Fruit fly (Drosophila melanogaster) whole organism, embryonic: Measurements from ENCODE around the gene Rrp1.
A peak's percentile ranks its signal among the peaks of the same experiment; 100 is the strongest.

Source experiments
- Antp ChIP-seq: fragments of 200-800 bp; sonication (Bioruptor generic); optimal IDR thresholded peaks from 3 replicates; lab custom pipeline; 2016; ENCODE audit warnings: missing biosample characterization, missing genetic modification characterization
- CG10209 ChIP-seq: fragments of 200-800 bp; sonication (Bioruptor generic); optimal IDR thresholded peaks from 3 replicates; lab custom pipeline; 2017; ENCODE audit warnings: missing biosample characterization, mild to moderate bottlenecking, missing genetic modification characterization, missing genetic modification reagents
- CG10274 ChIP-seq: fragments of 200-800 bp; sonication (Bioruptor generic); optimal IDR thresholded peaks from 3 replicates; lab custom pipeline; 2017; ENCODE audit warnings: missing biosample characterization, mild to moderate bottlenecking, missing genetic modification characterization
- CG10431 ChIP-seq: fragments of 200-800 bp; sonication (Bioruptor generic); optimal IDR thresholded peaks from 3 replicates; lab custom pipeline; 2018; ENCODE audit warnings: missing biosample characterization, mild to moderate bottlenecking, missing genetic modification characterization
- CG10959 ChIP-seq: fragments of 200-800 bp; sonication (Bioruptor generic); IDR thresholded peaks from 2 replicates; pipeline ENCODE4 v1.3.6; 2022; ENCODE audit warnings: missing biosample characterization, missing genetic modification characterization
- CG11504 ChIP-seq: fragments of 200-800 bp; sonication (Bioruptor generic); optimal IDR thresholded peaks from 3 replicates; lab custom pipeline; 2019; ENCODE audit warnings: missing biosample characterization, mild to moderate bottlenecking, missing genetic modification characterization, moderate library complexity
- CG12219 ChIP-seq: fragments of 200-800 bp; sonication (Bioruptor generic); optimal IDR thresholded peaks from 3 replicates; lab custom pipeline; 2018; ENCODE audit warnings: missing biosample characterization, mild to moderate bottlenecking, missing genetic modification characterization
- CG12299 ChIP-seq: fragments of 200-800 bp; sonication (Bioruptor generic); optimal IDR thresholded peaks from 2 replicates; lab custom pipeline; 2018; ENCODE audit warnings: missing biosample characterization, mild to moderate bottlenecking, missing genetic modification characterization
- CG15601 ChIP-seq: fragments of 200-800 bp; sonication (Bioruptor generic); optimal IDR thresholded peaks from 3 replicates; lab custom pipeline; 2019; ENCODE audit warnings: missing biosample characterization, mild to moderate bottlenecking, missing genetic modification characterization, moderate library complexity
- CG16815 ChIP-seq: fragments of 200-800 bp; sonication (Bioruptor generic); optimal IDR thresholded peaks from 3 replicates; lab custom pipeline; 2017; ENCODE audit warnings: missing biosample characterization, mild to moderate bottlenecking, missing genetic modification characterization
- CG17328 ChIP-seq: fragments of 200-800 bp; sonication (Bioruptor generic); IDR thresholded peaks from 2 replicates; pipeline ENCODE4 v1.3.6; 2022; ENCODE audit warnings: missing biosample characterization, missing genetic modification characterization
- CG17612 ChIP-seq: fragments of 200-800 bp; sonication (Bioruptor generic); IDR thresholded peaks from 2 replicates; pipeline ENCODE4 v1.3.6; 2022; ENCODE audit warnings: missing biosample characterization, missing genetic modification characterization
- CG34224 ChIP-seq: fragments of 200-800 bp; sonication (Bioruptor generic); IDR thresholded peaks from 3 replicates; pipeline ENCODE4 v1.3.6; 2022; ENCODE audit warnings: missing biosample characterization, missing genetic modification characterization; ENCODE audit not compliant: partially characterized antibody
- CG4282 ChIP-seq: fragments of 200-800 bp; sonication (Bioruptor generic); optimal IDR thresholded peaks from 2 replicates; lab custom pipeline; 2016; ENCODE audit warnings: missing biosample characterization, missing genetic modification characterization
- CG43689 ChIP-seq: fragments of 200-800 bp; sonication (Bioruptor generic); IDR thresholded peaks from 2 replicates; pipeline ENCODE4 v1.3.6; 2022; ENCODE audit warnings: missing biosample characterization, missing genetic modification characterization
- CG4404 ChIP-seq: fragments of 200-800 bp; sonication (Bioruptor generic); IDR thresholded peaks from 2 replicates; pipeline ENCODE4 v1.3.6; 2022; ENCODE audit warnings: missing biosample characterization, missing genetic modification characterization
- CG7372 ChIP-seq: fragments of 200-800 bp; sonication (Bioruptor generic); IDR thresholded peaks from 2 replicates; pipeline ENCODE4 v1.3.6; 2022; ENCODE audit warnings: missing biosample characterization, missing genetic modification characterization
- CHES-1-like ChIP-seq: fragments of 200-800 bp; sonication (Bioruptor generic); optimal IDR thresholded peaks from 2 replicates; lab custom pipeline; 2016; ENCODE audit warnings: missing biosample characterization, missing genetic modification characterization
- CkIIα-i1 ChIP-seq: fragments of 200-800 bp; sonication (Bioruptor generic); IDR thresholded peaks from 2 replicates; pipeline ENCODE4 v1.3.6; 2022; ENCODE audit warnings: missing biosample characterization, missing genetic modification characterization
- CrebB ChIP-seq: fragments of 200-800 bp; sonication (Bioruptor generic); optimal IDR thresholded peaks from 3 replicates; lab custom pipeline; 2018; ENCODE audit warnings: missing biosample characterization, mild to moderate bottlenecking, missing genetic modification characterization
- Dfd ChIP-seq, 2 experiments: fragments of >200 bp; optimal IDR thresholded peaks; 2 replicates each; lab custom pipeline; 2017; ENCODE audit warnings: missing biosample characterization in 2 of 2, missing genetic modification characterization in 2 of 2
- Drgx ChIP-seq: fragments of 200-800 bp; sonication (Bioruptor generic); IDR thresholded peaks from 2 replicates; pipeline ENCODE4 v1.3.6; 2022; ENCODE audit warnings: missing biosample characterization, missing genetic modification characterization
- Fer1 ChIP-seq: fragments of 200-800 bp; sonication (Bioruptor generic); optimal IDR thresholded peaks from 2 replicates; lab custom pipeline; 2017; ENCODE audit warnings: missing biosample characterization, mild to moderate bottlenecking, missing genetic modification characterization
- Gsc ChIP-seq: fragments of 200-800 bp; sonication (Bioruptor generic); IDR thresholded peaks from 2 replicates; pipeline ENCODE4 v1.3.6; 2022; ENCODE audit warnings: missing biosample characterization, missing genetic modification characterization
- H15 ChIP-seq: fragments of 200-800 bp; sonication (Bioruptor generic); IDR thresholded peaks from 3 replicates; pipeline ENCODE4 v1.3.6; 2022; ENCODE audit warnings: missing biosample characterization, missing genetic modification characterization
- HLH54F ChIP-seq: fragments of 200-800 bp; sonication (Bioruptor generic); optimal IDR thresholded peaks from 3 replicates; lab custom pipeline; 2016; ENCODE audit warnings: missing biosample characterization, missing genetic modification characterization
- Hmr ChIP-seq: fragments of 200-800 bp; sonication (Bioruptor generic); optimal IDR thresholded peaks from 3 replicates; lab custom pipeline; 2017; ENCODE audit warnings: mild to moderate bottlenecking, missing biosample characterization, missing genetic modification reagents, missing genetic modification characterization
- Hr39 ChIP-seq: fragments of >200 bp; optimal IDR thresholded peaks from 2 replicates; lab custom pipeline; 2017
- Optix ChIP-seq: fragments of 200-800 bp; sonication (Bioruptor generic); IDR thresholded peaks from 3 replicates; pipeline ENCODE4 v1.3.6; 2022; ENCODE audit warnings: missing biosample characterization, missing genetic modification characterization
- Rx ChIP-seq: fragments of 200-800 bp; sonication (Bioruptor generic); IDR thresholded peaks from 2 replicates; pipeline ENCODE4 v1.3.6; 2022; ENCODE audit warnings: missing biosample characterization, missing genetic modification characterization
- Six4 ChIP-seq: fragments of 200-800 bp; sonication (Bioruptor generic); optimal IDR thresholded peaks from 2 replicates; lab custom pipeline; 2016; ENCODE audit warnings: missing biosample characterization, missing genetic modification characterization
- TFAM ChIP-seq: fragments of 200-800 bp; sonication (Bioruptor generic); optimal IDR thresholded peaks from 2 replicates; lab custom pipeline; 2017; ENCODE audit warnings: missing biosample characterization, missing genetic modification characterization, inconsistent platforms
- bsh ChIP-seq, 2 experiments: fragments of 200-800 bp; sonication (Bioruptor generic); optimal IDR thresholded peaks; 2 replicates each; lab custom pipeline; 2017 to 2018; ENCODE audit warnings: mild to moderate bottlenecking in 2 of 2, missing biosample characterization in 2 of 2, missing genetic modification characterization in 2 of 2, moderate library complexity in 1 of 2
- cas ChIP-seq: fragments of 200-800 bp; sonication (Bioruptor generic); IDR thresholded peaks from 2 replicates; pipeline ENCODE4 v1.3.6; 2022; ENCODE audit warnings: missing biosample characterization, missing genetic modification characterization
- fd3F ChIP-seq: fragments of 200-800 bp; sonication (Bioruptor generic); optimal IDR thresholded peaks from 2 replicates; lab custom pipeline; 2018; ENCODE audit warnings: missing biosample characterization, mild to moderate bottlenecking, missing genetic modification characterization, moderate library complexity
- fru ChIP-seq: fragments of >200 bp; optimal IDR thresholded peaks from 2 replicates; lab custom pipeline; 2017
- gem ChIP-seq: fragments of 200-800 bp; sonication (Bioruptor generic); optimal IDR thresholded peaks from 2 replicates; lab custom pipeline; 2019; ENCODE audit warnings: missing biosample characterization, mild to moderate bottlenecking, missing genetic modification characterization, moderate library complexity
- gfzf ChIP-seq: fragments of 200-800 bp; sonication (Bioruptor generic); optimal IDR thresholded peaks from 2 replicates; lab custom pipeline; 2016; ENCODE audit warnings: missing biosample characterization, mild to moderate bottlenecking, missing genetic modification characterization, moderate library complexity
- jumu ChIP-seq: fragments of 200-800 bp; sonication (Bioruptor generic); optimal IDR thresholded peaks from 3 replicates; lab custom pipeline; 2016; ENCODE audit warnings: missing biosample characterization, missing genetic modification characterization
- nom ChIP-seq: fragments of 200-800 bp; sonication (Bioruptor generic); optimal IDR thresholded peaks from 2 replicates; lab custom pipeline; 2017; ENCODE audit warnings: missing biosample characterization, missing genetic modification characterization, mild to moderate bottlenecking, moderate library complexity, missing genetic modification reagents
- pb ChIP-seq: fragments of 200-800 bp; sonication (Bioruptor generic); optimal IDR thresholded peaks from 3 replicates; lab custom pipeline; 2016; ENCODE audit warnings: missing biosample characterization, missing genetic modification characterization
- pita ChIP-seq: fragments of 200-800 bp; sonication (Bioruptor generic); optimal IDR thresholded peaks from 2 replicates; lab custom pipeline; 2017; ENCODE audit warnings: missing biosample characterization, mild to moderate bottlenecking, missing genetic modification characterization
- run ChIP-seq: fragments of 200-800 bp; sonication (Bioruptor generic); optimal IDR thresholded peaks from 3 replicates; lab custom pipeline; 2018; ENCODE audit warnings: missing biosample characterization, mild to moderate bottlenecking, missing genetic modification characterization
- slbo ChIP-seq: fragments of 200-800 bp; sonication (Bioruptor generic); IDR thresholded peaks from 2 replicates; pipeline ENCODE4 v1.3.6; 2022; ENCODE audit warnings: missing biosample characterization, missing genetic modification characterization
- slp2 ChIP-seq: fragments of 200-800 bp; sonication (Bioruptor generic); optimal IDR thresholded peaks from 2 replicates; lab custom pipeline; 2016; ENCODE audit warnings: missing biosample characterization, missing genetic modification characterization
- stwl ChIP-seq: fragments of 200-800 bp; sonication (Bioruptor generic); optimal IDR thresholded peaks from 3 replicates; lab custom pipeline; 2018; ENCODE audit warnings: missing biosample characterization, mild to moderate bottlenecking, missing genetic modification characterization, moderate library complexity
- sug ChIP-seq: fragments of 200-800 bp; optimal IDR thresholded peaks from 2 replicates; lab custom pipeline; 2019; ENCODE audit warnings: missing biosample characterization, mild to moderate bottlenecking, missing genetic modification characterization, moderate library complexity
- tll ChIP-seq, 2 experiments: fragments of 200-800 bp in 1 of 2; fragments of >200 bp in 1 of 2; sonication (Bioruptor generic) in 1 of 2; optimal IDR thresholded peaks; 2 replicates each; lab custom pipeline; 2017 to 2019; ENCODE audit warnings: missing biosample characterization in 2 of 2, missing genetic modification characterization in 2 of 2, mild to moderate bottlenecking in 1 of 2, moderate library complexity in 1 of 2
- tup ChIP-seq: fragments of 200-800 bp; sonication (Bioruptor generic); optimal IDR thresholded peaks from 2 replicates; lab custom pipeline; 2016; ENCODE audit warnings: missing biosample characterization, mild to moderate bottlenecking, missing genetic modification characterization, moderate library complexity
- vfl ChIP-seq: fragments of 200-800 bp; sonication (Bioruptor generic); optimal IDR thresholded peaks from 2 replicates; lab custom pipeline; 2016; ENCODE audit warnings: missing biosample characterization, missing genetic modification characterization
- vvl ChIP-seq: fragments of 200-800 bp; sonication (Bioruptor generic); IDR thresholded peaks from 2 replicates; pipeline ENCODE4 v1.3.6; 2022; ENCODE audit warnings: missing biosample characterization, missing genetic modification characterization
- zf30C ChIP-seq: fragments of 200-800 bp; sonication (Bioruptor generic); optimal IDR thresholded peaks from 3 replicates; lab custom pipeline; 2018; ENCODE audit warnings: missing biosample characterization, mild to moderate bottlenecking, missing genetic modification characterization

The Rrp1 gene

DNA sequence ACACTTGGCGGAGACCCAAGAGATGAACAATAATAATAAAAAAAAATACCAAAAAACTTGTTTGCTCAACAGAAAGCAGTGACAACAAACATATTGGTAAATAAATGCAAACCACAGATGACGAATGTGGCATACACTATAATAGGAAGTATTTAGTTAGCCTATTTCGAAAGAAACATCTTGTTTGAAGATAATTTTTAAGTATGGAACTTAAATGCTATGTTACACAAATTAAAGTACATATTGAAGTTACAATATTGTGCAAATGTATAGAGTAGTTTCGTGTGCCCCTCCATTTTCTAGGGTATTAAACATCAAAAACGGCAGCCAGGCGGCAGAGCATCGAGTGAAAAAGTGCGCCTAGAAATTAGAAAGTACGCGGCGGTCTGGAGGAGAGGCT lies 31.1 kb upstream of the Rrp1 start (continued):
- peak; percentile 6 for TF ChIP-seq fd3F (GFP tag; lab: Kevin White, UChicago)
- TF ChIP-seq Dfd (GFP tag; optimal IDR thresholded peaks at IDR 0.05; lab: Kevin White, UChicago): no peak
- TF ChIP-seq gfzf (GFP tag; lab: Kevin White, UChicago): no peak
- no peak for TF ChIP-seq CG4282
- TF ChIP-seq CG34224: no peak
- no peak for TF ChIP-seq CHES-1-like (GFP tag; lab: Kevin White, UChicago)
- peak; percentile 81 for TF ChIP-seq CG11504 (tag; lab: Kevin White, UChicago)
- no peak for TF ChIP-seq pb (GFP tag; lab: Kevin White, UChicago)
- no peak for TF ChIP-seq CG4404 (GFP tag; lab: Robert Waterston, UW)
- no peak for TF ChIP-seq fru
- TF ChIP-seq Drgx (GFP tag; lab: Robert Waterston, UW): peak; percentile 76
- no peak for TF ChIP-seq CrebB (tag; lab: Kevin White, UChicago)
- TF ChIP-seq CG10209 (GFP tag; lab: Kevin White, UChicago): peak; percentile 40
- TF ChIP-seq Hr39 (lab: Kevin White, UChicago): no peak
- TF ChIP-seq zf30C (GFP tag; lab: Kevin White, UChicago): no peak
- no peak for TF ChIP-seq Rx (GFP tag; lab: Robert Waterston, UW)
- TF ChIP-seq CG12299 (tag; lab: Kevin White, UChicago): no peak
- no peak for TF ChIP-seq CG10274 (GFP tag; lab: Kevin White, UChicago)
- TF ChIP-seq bsh (GFP tag; optimal IDR thresholded peaks at IDR 0.05; lab: Kevin White, UChicago): peak in 1 of 2 experiments; percentile 61
- TF ChIP-seq CG12219 (GFP tag; lab: Kevin White, UChicago): peak; percentile 62
- no peak for TF ChIP-seq CG7372 (GFP tag; lab: Robert Waterston, UW)
- peak; percentile 38; the same call in 1 of the 2 replicates for TF ChIP-seq CG17328
- no peak for TF ChIP-seq Optix
- no peak for TF ChIP-seq TFAM (GFP tag; lab: Kevin White, UChicago)
- no peak for TF ChIP-seq Gsc (GFP tag; lab: Robert Waterston, UW)
- TF ChIP-seq Six4 (GFP tag; lab: Kevin White, UChicago): peak; percentile 45
- TF ChIP-seq gem (tag; lab: Kevin White, UChicago): peak; percentile 76
- TF ChIP-seq H15 (GFP tag; lab: Robert Waterston, UW): 0 out of 3 replicates have a peak, but pooled peaks have one; percentile 21
- TF ChIP-seq sug (tag; lab: Kevin White, UChicago): no peak
- TF ChIP-seq vvl: peak; percentile 69
- TF ChIP-seq slbo (GFP tag; lab: Robert Waterston, UW): no peak
- no peak for TF ChIP-seq Antp (GFP tag; lab: Kevin White, UChicago)
- no peak for TF ChIP-seq CG10431
- TF ChIP-seq Hmr: peak; percentile 4
- no peak for TF ChIP-seq CG16815
- no peak for TF ChIP-seq stwl
- peak; percentile 56 for TF ChIP-seq run (tag; lab: Kevin White, UChicago)
- no peak for TF ChIP-seq CG43689
- no peak for TF ChIP-seq jumu (GFP tag; lab: Kevin White, UChicago)
- no peak for TF ChIP-seq slp2 (GFP tag; lab: Kevin White, UChicago)
- TF ChIP-seq HLH54F (GFP tag; lab: Kevin White, UChicago): no peak
- no peak for TF ChIP-seq tll (GFP tag; optimal IDR thresholded peaks at IDR 0.05; lab: Kevin White, UChicago)
- no peak for TF ChIP-seq cas (GFP tag; lab: Robert Waterston, UW)
- no peak for TF ChIP-seq CkIIα-i1 (GFP tag; lab: Robert Waterston, UW)
- TF ChIP-seq nom (GFP tag; lab: Kevin White, UChicago): no peak
- TF ChIP-seq pita (GFP tag; lab: Kevin White, UChicago): no peak
- no peak for TF ChIP-seq tup (GFP tag; lab: Kevin White, UChicago)
- TF ChIP-seq CG17612: no peak
- no peak for TF ChIP-seq vfl (GFP tag; lab: Kevin White, UChicago)
- no peak for TF ChIP-seq CG10959
- TF ChIP-seq Fer1 (GFP tag; lab: Kevin White, UChicago): peak; percentile 8
- TF ChIP-seq CG15601: peak; percentile 64
